Fruit fly (Drosophila melanogaster) whole organism, embryonic: ENCODE results near the gene fzo.

Source experiments
- CG10267 ChIP-seq: fragments of 200-800 bp; sonication (Bioruptor generic); optimal IDR thresholded peaks from 2 replicates; lab custom pipeline; 2018; ENCODE audit warnings: missing biosample characterization, mild to moderate bottlenecking, missing genetic modification characterization, moderate library complexity
- CG10565 ChIP-seq: fragments of 200-800 bp; sonication (Bioruptor generic); optimal IDR thresholded peaks from 3 replicates; lab custom pipeline; 2016; ENCODE audit warnings: missing biosample characterization, mild to moderate bottlenecking, missing genetic modification characterization
- CG10654 ChIP-seq: fragments of 200-800 bp; sonication (Bioruptor generic); optimal IDR thresholded peaks from 2 replicates; lab custom pipeline; 2016; ENCODE audit warnings: missing biosample characterization, missing genetic modification characterization
- CG12236 ChIP-seq: fragments of 200-800 bp; sonication (Bioruptor generic); optimal IDR thresholded peaks from 2 replicates; lab custom pipeline; 2016; ENCODE audit warnings: missing biosample characterization, missing genetic modification characterization
- CG14710 ChIP-seq: fragments of 200-800 bp; sonication (Bioruptor generic); optimal IDR thresholded peaks from 3 replicates; lab custom pipeline; 2019; ENCODE audit warnings: missing biosample characterization, mild to moderate bottlenecking, missing genetic modification characterization, moderate library complexity
- CG15514 ChIP-seq: fragments of 200-800 bp; sonication (Bioruptor generic); optimal IDR thresholded peaks from 3 replicates; lab custom pipeline; 2017; ENCODE audit warnings: missing biosample characterization, missing genetic modification characterization, mild to moderate bottlenecking, moderate library complexity, missing genetic modification reagents
- CG1832 ChIP-seq: fragments of 200-800 bp; sonication (Bioruptor generic); optimal IDR thresholded peaks from 2 replicates; lab custom pipeline; 2017; ENCODE audit warnings: missing biosample characterization, mild to moderate bottlenecking, missing genetic modification characterization, inconsistent platforms
- CG3163 ChIP-seq: fragments of 200-800 bp; sonication (Bioruptor generic); optimal IDR thresholded peaks from 3 replicates; lab custom pipeline; 2016; ENCODE audit warnings: missing biosample characterization, missing genetic modification characterization
- CG3847 ChIP-seq: fragments of 200-800 bp; sonication (Bioruptor generic); IDR thresholded peaks from 2 replicates; pipeline ENCODE4 v1.3.6; 2022; ENCODE audit warnings: missing biosample characterization, missing genetic modification characterization
- CG4854 ChIP-seq: fragments of 200-800 bp; sonication (Bioruptor generic); optimal IDR thresholded peaks from 2 replicates; lab custom pipeline; 2016; ENCODE audit warnings: missing biosample characterization, missing genetic modification characterization, inconsistent platforms
- CG6654 ChIP-seq: fragments of 200-800 bp; sonication (Bioruptor generic); optimal IDR thresholded peaks from 2 replicates; lab custom pipeline; 2017; ENCODE audit warnings: missing biosample characterization, mild to moderate bottlenecking, missing genetic modification characterization
- CG7372 ChIP-seq: fragments of 200-800 bp; sonication (Bioruptor generic); IDR thresholded peaks from 2 replicates; pipeline ENCODE4 v1.3.6; 2022; ENCODE audit warnings: missing biosample characterization, missing genetic modification characterization
- CG8281 ChIP-seq: fragments of 200-800 bp; sonication (Bioruptor generic); optimal IDR thresholded peaks from 2 replicates; lab custom pipeline; 2018; ENCODE audit warnings: missing biosample characterization, mild to moderate bottlenecking, missing genetic modification characterization, moderate library complexity
- CG8290 ChIP-seq, 3 experiments: fragments of 200-800 bp; sonication (Bioruptor generic); optimal IDR thresholded peaks; 2 replicates each; lab custom pipeline; 2016 to 2019; ENCODE audit warnings: missing biosample characterization in 3 of 3, missing genetic modification characterization in 3 of 3, mild to moderate bottlenecking in 2 of 3, moderate library complexity in 1 of 3
- CHES-1-like ChIP-seq: fragments of 200-800 bp; sonication (Bioruptor generic); optimal IDR thresholded peaks from 2 replicates; lab custom pipeline; 2016; ENCODE audit warnings: missing biosample characterization, missing genetic modification characterization
- D19B ChIP-seq: fragments of 200-800 bp; sonication (Bioruptor generic); optimal IDR thresholded peaks from 2 replicates; lab custom pipeline; 2017; ENCODE audit warnings: missing biosample characterization, mild to moderate bottlenecking, missing genetic modification characterization
- HLH4C ChIP-seq: fragments of 200-800 bp; sonication (Bioruptor generic); IDR thresholded peaks from 3 replicates; pipeline ENCODE4 v1.3.6; 2022; ENCODE audit warnings: missing biosample characterization, missing genetic modification characterization; ENCODE audit not compliant: partially characterized antibody
- HLH54F ChIP-seq: fragments of 200-800 bp; sonication (Bioruptor generic); optimal IDR thresholded peaks from 3 replicates; lab custom pipeline; 2016; ENCODE audit warnings: missing biosample characterization, missing genetic modification characterization
- NC2α ChIP-seq: fragments of 200-800 bp; sonication (Bioruptor generic); optimal IDR thresholded peaks from 2 replicates; lab custom pipeline; 2016; ENCODE audit warnings: missing biosample characterization, missing genetic modification characterization
- Nf-YA ChIP-seq: fragments of 200-800 bp; sonication (Bioruptor generic); IDR thresholded peaks from 2 replicates; pipeline ENCODE4 v1.3.6; 2022; ENCODE audit warnings: missing biosample characterization, missing genetic modification characterization
- Rx ChIP-seq: fragments of 200-800 bp; sonication (Bioruptor generic); IDR thresholded peaks from 2 replicates; pipeline ENCODE4 v1.3.6; 2022; ENCODE audit warnings: missing biosample characterization, missing genetic modification characterization
- Stat92E ChIP-seq, 3 experiments: fragments of >200 bp in 2 of 3; fragments of 200-800 bp in 1 of 3; sonication (Bioruptor generic) in 1 of 3; optimal IDR thresholded peaks; 2 replicates each; lab custom pipeline; 2017 to 2019; ENCODE audit warnings: missing biosample characterization in 3 of 3, missing genetic modification characterization in 3 of 3, mild to moderate bottlenecking in 1 of 3, moderate library complexity in 1 of 3
- aop ChIP-seq: fragments of 200-800 bp; sonication (Bioruptor generic); IDR thresholded peaks from 2 replicates; pipeline ENCODE4 v1.3.6; 2022; ENCODE audit warnings: missing biosample characterization, missing genetic modification characterization
- az2 ChIP-seq: fragments of 200-800 bp; sonication (Bioruptor generic); optimal IDR thresholded peaks from 3 replicates; lab custom pipeline; 2016; ENCODE audit warnings: missing biosample characterization, missing genetic modification characterization
- bcd ChIP-seq: fragments of 200-800 bp; sonication (Bioruptor generic); optimal IDR thresholded peaks from 2 replicates; lab custom pipeline; 2017; ENCODE audit warnings: missing biosample characterization, mild to moderate bottlenecking, missing genetic modification characterization
- cad ChIP-seq: fragments of >200 bp; optimal IDR thresholded peaks from 2 replicates; lab custom pipeline; 2017; ENCODE audit warnings: missing biosample characterization, missing genetic modification characterization
- chn ChIP-seq: fragments of 200-800 bp; sonication (Bioruptor generic); optimal IDR thresholded peaks from 2 replicates; lab custom pipeline; 2016; ENCODE audit warnings: missing biosample characterization, missing genetic modification characterization
- corto ChIP-seq: fragments of 200-800 bp; sonication (Bioruptor generic); optimal IDR thresholded peaks from 2 replicates; lab custom pipeline; 2016; ENCODE audit warnings: missing biosample characterization, mild to moderate bottlenecking, missing genetic modification characterization, moderate library complexity
- dm ChIP-seq: fragments of 200-800 bp; sonication (Bioruptor generic); optimal IDR thresholded peaks from 3 replicates; lab custom pipeline; 2016; ENCODE audit warnings: missing biosample characterization, missing genetic modification characterization
- dpn ChIP-seq, 2 experiments: fragments of 200-800 bp; sonication (Bioruptor generic); optimal IDR thresholded peaks; 3 replicates each; lab custom pipeline; 2016; ENCODE audit warnings: missing biosample characterization in 2 of 2, missing genetic modification characterization in 2 of 2
- en ChIP-seq: fragments of 200-800 bp; sonication (Bioruptor generic); optimal IDR thresholded peaks from 2 replicates; lab custom pipeline; 2016; ENCODE audit warnings: missing biosample characterization, missing genetic modification characterization
- fd102C ChIP-seq: fragments of 200-800 bp; sonication (Bioruptor generic); optimal IDR thresholded peaks from 2 replicates; lab custom pipeline; 2018; ENCODE audit warnings: missing biosample characterization, mild to moderate bottlenecking, missing genetic modification characterization, moderate library complexity
- fu2 ChIP-seq: fragments of 200-800 bp; sonication (Bioruptor generic); optimal IDR thresholded peaks from 2 replicates; lab custom pipeline; 2016; ENCODE audit warnings: missing biosample characterization, missing genetic modification characterization
- gce ChIP-seq: fragments of 200-800 bp; sonication (Bioruptor generic); IDR thresholded peaks from 3 replicates; pipeline ENCODE4 v1.3.6; 2022; ENCODE audit warnings: missing biosample characterization, missing genetic modification characterization
- hbn ChIP-seq: fragments of 200-800 bp; sonication (Bioruptor generic); IDR thresholded peaks from 2 replicates; pipeline ENCODE4 v1.3.6; 2022; ENCODE audit warnings: missing biosample characterization, missing genetic modification characterization; ENCODE audit not compliant: partially characterized antibody
- kay ChIP-seq: fragments of 200-800 bp; sonication (Bioruptor generic); optimal IDR thresholded peaks from 2 replicates; lab custom pipeline; 2016; ENCODE audit warnings: missing biosample characterization, missing genetic modification characterization
- knrl ChIP-seq: fragments of 200-800 bp; sonication (Bioruptor generic); IDR thresholded peaks from 3 replicates; pipeline ENCODE4 v1.3.6; 2022; ENCODE audit warnings: missing biosample characterization, missing genetic modification characterization; ENCODE audit not compliant: partially characterized antibody
- lab ChIP-seq: fragments of 200-800 bp; sonication (Bioruptor generic); optimal IDR thresholded peaks from 3 replicates; lab custom pipeline; 2017; ENCODE audit warnings: missing biosample characterization, missing genetic modification characterization, mild to moderate bottlenecking, moderate library complexity, missing genetic modification reagents
- oc ChIP-seq: fragments of 200-800 bp; sonication (Bioruptor generic); optimal IDR thresholded peaks from 2 replicates; lab custom pipeline; 2018; ENCODE audit warnings: missing biosample characterization, mild to moderate bottlenecking, missing genetic modification characterization, moderate library complexity
- pfk ChIP-seq: fragments of 200-800 bp; sonication (Bioruptor generic); optimal IDR thresholded peaks from 2 replicates; lab custom pipeline; 2018; ENCODE audit warnings: missing biosample characterization, mild to moderate bottlenecking, missing genetic modification characterization, moderate library complexity
- prd ChIP-seq, 3 experiments: fragments of >200 bp in 2 of 3; fragments of 200-800 bp in 1 of 3; sonication (Bioruptor generic) in 1 of 3; optimal IDR thresholded peaks in 2 of 3; IDR thresholded peaks in 1 of 3; 2 replicates in 2 of 3; 3 replicates in 1 of 3; pipeline versions ENCODE4 v1.3.6 to Lab custom; 2017 to 2022; ENCODE audit warnings: missing biosample characterization in 1 of 3, missing genetic modification characterization in 1 of 3
- ranshi ChIP-seq: fragments of 200-800 bp; sonication (Bioruptor generic); IDR thresholded peaks from 2 replicates; pipeline ENCODE4 v1.3.6; 2022; ENCODE audit warnings: missing biosample characterization, missing genetic modification characterization
- sob ChIP-seq: fragments of 200-800 bp; sonication (Bioruptor generic); IDR thresholded peaks from 2 replicates; pipeline ENCODE4 v1.3.6; 2022; ENCODE audit warnings: missing biosample characterization, missing genetic modification characterization
- stwl ChIP-seq: fragments of 200-800 bp; sonication (Bioruptor generic); optimal IDR thresholded peaks from 3 replicates; lab custom pipeline; 2018; ENCODE audit warnings: missing biosample characterization, mild to moderate bottlenecking, missing genetic modification characterization, moderate library complexity
- tap ChIP-seq: fragments of 200-800 bp; optimal IDR thresholded peaks from 3 replicates; lab custom pipeline; 2019; ENCODE audit warnings: missing biosample characterization, mild to moderate bottlenecking, missing genetic modification characterization, moderate library complexity
- tin ChIP-seq: fragments of 200-800 bp; sonication (Bioruptor generic); optimal IDR thresholded peaks from 3 replicates; lab custom pipeline; 2016; ENCODE audit warnings: missing biosample characterization, missing genetic modification characterization
- tup ChIP-seq: fragments of 200-800 bp; sonication (Bioruptor generic); optimal IDR thresholded peaks from 2 replicates; lab custom pipeline; 2016; ENCODE audit warnings: missing biosample characterization, mild to moderate bottlenecking, missing genetic modification characterization, moderate library complexity

Gene fzo

dm6 chr3R:23189958-23190900 is 13.6 kb downstream of the fzo start (continued):
- peak; percentile 69 for TF ChIP-seq CHES-1-like
- peak; percentile 84 for TF ChIP-seq ranshi (GFP tag; lab: Robert Waterston, UW)
- peak; percentile 30 for TF ChIP-seq dm (GFP tag; lab: Kevin White, UChicago)
- TF ChIP-seq CG14710, result peak; percentile 39
- peak; percentile 74 for TF ChIP-seq az2
- peak; percentile 67 for TF ChIP-seq bcd (GFP tag; lab: Kevin White, UChicago)
- peak; percentile 58 for TF ChIP-seq sob (GFP tag; lab: Robert Waterston, UW)
- peak; percentile 19 for TF ChIP-seq CG3163 (GFP tag; lab: Kevin White, UChicago)
- no peak for TF ChIP-seq pfk (GFP tag; lab: Kevin White, UChicago)
- TF ChIP-seq CG8290 (GFP tag; optimal IDR thresholded peaks at IDR 0.05; lab: Kevin White, UChicago), result no peak
- TF ChIP-seq CG8290 (tag; optimal IDR thresholded peaks at IDR 0.05; lab: Kevin White, UChicago), result peak in 1 of 2 experiments; percentile 92
- no peak for TF ChIP-seq prd (optimal IDR thresholded peaks at IDR 0.05; lab: Kevin White, UChicago)
- peak; percentile 78 for TF ChIP-seq prd (GFP tag; IDR thresholded peaks at IDR 0.05; lab: Robert Waterston, UW)
- TF ChIP-seq CG1832 (GFP tag; lab: Kevin White, UChicago), result no peak
- TF ChIP-seq gce (GFP tag; lab: Robert Waterston, UW), result no peak
- TF ChIP-seq dpn (GFP tag; optimal IDR thresholded peaks at IDR 0.05; lab: Kevin White, UChicago), result peak; percentile 77 to 81
- no peak for TF ChIP-seq HLH4C (GFP tag; lab: Robert Waterston, UW)
- peak; percentile 36 for TF ChIP-seq CG12236
- no peak for TF ChIP-seq Stat92E (GFP tag; optimal IDR thresholded peaks at IDR 0.05; lab: Kevin White, UChicago)
- TF ChIP-seq fu2 (GFP tag; lab: Kevin White, UChicago), result peak; percentile 50
- TF ChIP-seq en, result no peak
- TF ChIP-seq CG10267 (tag; lab: Kevin White, UChicago), result peak; percentile 58
- TF ChIP-seq HLH54F, result peak; percentile 63
- TF ChIP-seq D19B (GFP tag; lab: Kevin White, UChicago), result peak; percentile 57
- peak; percentile 56 for TF ChIP-seq CG4854 (GFP tag; lab: Kevin White, UChicago)
- no peak for TF ChIP-seq knrl (GFP tag; lab: Robert Waterston, UW)
- TF ChIP-seq hbn (GFP tag; lab: Robert Waterston, UW), result no peak
- peak; percentile 21 for TF ChIP-seq tup (GFP tag; lab: Kevin White, UChicago)
- peak; percentile 13 for TF ChIP-seq NC2α (GFP tag; lab: Kevin White, UChicago)
- TF ChIP-seq Rx, result 0 out of 2 replicates have a peak, but pooled peaks have one; percentile 33
- no peak for TF ChIP-seq cad (GFP tag; lab: Kevin White, UChicago)
- TF ChIP-seq chn (GFP tag; lab: Kevin White, UChicago), result peak; percentile 74
- peak; percentile 41 for TF ChIP-seq tin (GFP tag; lab: Kevin White, UChicago)
- TF ChIP-seq lab (GFP tag; lab: Kevin White, UChicago), result peak; percentile 89
- TF ChIP-seq CG15514 (GFP tag; lab: Kevin White, UChicago), result peak; percentile 66
- TF ChIP-seq CG8281 (tag; lab: Kevin White, UChicago), result peak; percentile 96
- no peak for TF ChIP-seq aop
- TF ChIP-seq tap (tag; lab: Kevin White, UChicago), result peak; percentile 84
- peak; percentile 42 for TF ChIP-seq CG10654 (GFP tag; lab: Kevin White, UChicago)
- peak; percentile 54 for TF ChIP-seq oc (tag; lab: Kevin White, UChicago)
- peak; percentile 68 for TF ChIP-seq CG3847 (GFP tag; lab: Robert Waterston, UW)
- peak; percentile 32 for TF ChIP-seq CG6654
- TF ChIP-seq CG7372 (GFP tag; lab: Robert Waterston, UW), result peak; percentile 72
- no peak for TF ChIP-seq CG10565
- TF ChIP-seq kay (GFP tag; lab: Kevin White, UChicago), result no peak
- TF ChIP-seq Nf-YA (GFP tag; lab: Robert Waterston, UW), result peak; percentile 43; the same call in 1 of the 2 replicates
- peak; percentile 78 for TF ChIP-seq corto
- no peak for TF ChIP-seq fd102C
- TF ChIP-seq stwl, result no peak
